Fruit fly (Drosophila melanogaster) whole organism, embryonic: ENCODE measurements around the gene Sf3b3.

Experiments used
- Awh ChIP-seq: fragments of 200-800 bp; sonication (Bioruptor generic); IDR thresholded peaks from 2 replicates; pipeline ENCODE4, ENCODE4 v1.3.6; 2022; ENCODE audit warnings: missing biosample characterization, missing genetic modification characterization
- BEAF-32 ChIP-seq: fragments of 200-800 bp; sonication (Bioruptor generic); optimal IDR thresholded peaks from 3 replicates; lab custom pipeline; 2017; ENCODE audit warnings: missing biosample characterization, missing genetic modification characterization, mild to moderate bottlenecking, moderate library complexity, missing genetic modification reagents
- CG10209 ChIP-seq: fragments of 200-800 bp; sonication (Bioruptor generic); optimal IDR thresholded peaks from 3 replicates; lab custom pipeline; 2017; ENCODE audit warnings: missing biosample characterization, mild to moderate bottlenecking, missing genetic modification characterization, missing genetic modification reagents
- CG10366 ChIP-seq: fragments of 200-800 bp; sonication (Bioruptor generic); IDR thresholded peaks from 2 replicates; pipeline ENCODE4 v1.3.6; 2022; ENCODE audit warnings: missing biosample characterization, missing genetic modification characterization
- CG10462 ChIP-seq: fragments of 200-800 bp; sonication (Bioruptor generic); optimal IDR thresholded peaks from 2 replicates; lab custom pipeline; 2016; ENCODE audit warnings: missing biosample characterization, missing genetic modification characterization
- CG10543 ChIP-seq: fragments of 200-800 bp; sonication (Bioruptor generic); optimal IDR thresholded peaks from 3 replicates; lab custom pipeline; 2017; ENCODE audit warnings: missing biosample characterization, mild to moderate bottlenecking, missing genetic modification characterization, moderate library complexity
- CG11093 ChIP-seq: fragments of 200-800 bp; sonication (Bioruptor generic); IDR thresholded peaks from 3 replicates; pipeline ENCODE4 v1.3.6; 2022; ENCODE audit warnings: missing biosample characterization, missing genetic modification characterization
- CG11398 ChIP-seq: fragments of 200-800 bp; sonication (Bioruptor generic); optimal IDR thresholded peaks from 2 replicates; lab custom pipeline; 2016; ENCODE audit warnings: missing biosample characterization, missing genetic modification characterization
- CG11696 ChIP-seq: fragments of 200-800 bp; sonication (Bioruptor generic); IDR thresholded peaks from 2 replicates; pipeline ENCODE4 v1.3.6; 2022; ENCODE audit warnings: missing biosample characterization, missing genetic modification characterization
- CG14014 ChIP-seq: fragments of 200-800 bp; sonication (Bioruptor generic); IDR thresholded peaks from 2 replicates; pipeline ENCODE4 v1.3.6; 2022; ENCODE audit warnings: missing biosample characterization, missing genetic modification characterization
- CG14441 ChIP-seq: fragments of 200-800 bp; sonication (Bioruptor generic); IDR thresholded peaks from 2 replicates; pipeline ENCODE4 v1.3.6; 2022; ENCODE audit warnings: missing biosample characterization, missing genetic modification characterization
- CG15601 ChIP-seq: fragments of 200-800 bp; sonication (Bioruptor generic); optimal IDR thresholded peaks from 3 replicates; lab custom pipeline; 2019; ENCODE audit warnings: missing biosample characterization, mild to moderate bottlenecking, missing genetic modification characterization, moderate library complexity
- CG17359 ChIP-seq: fragments of 200-800 bp; sonication (Bioruptor generic); optimal IDR thresholded peaks from 3 replicates; lab custom pipeline; 2018; ENCODE audit warnings: missing biosample characterization, mild to moderate bottlenecking, missing genetic modification characterization, moderate library complexity
- CG17912 ChIP-seq: fragments of 200-800 bp; sonication (Bioruptor generic); optimal IDR thresholded peaks from 2 replicates; lab custom pipeline; 2018; ENCODE audit warnings: missing biosample characterization, mild to moderate bottlenecking, missing genetic modification characterization
- CG1792 ChIP-seq: fragments of 200-800 bp; sonication (Bioruptor generic); optimal IDR thresholded peaks from 2 replicates; lab custom pipeline; 2016; ENCODE audit warnings: missing biosample characterization, missing genetic modification characterization
- CG31365 ChIP-seq: fragments of 200-800 bp; sonication (Bioruptor generic); optimal IDR thresholded peaks from 2 replicates; lab custom pipeline; 2018; ENCODE audit warnings: missing biosample characterization, mild to moderate bottlenecking, missing genetic modification characterization
- CG3838 ChIP-seq: fragments of 200-800 bp; sonication (Bioruptor generic); optimal IDR thresholded peaks from 3 replicates; lab custom pipeline; 2016; ENCODE audit warnings: missing biosample characterization, missing genetic modification characterization
- CG5180 ChIP-seq: fragments of 200-800 bp; sonication (Bioruptor generic); optimal IDR thresholded peaks from 3 replicates; lab custom pipeline; 2017; ENCODE audit warnings: missing biosample characterization, missing genetic modification characterization, mild to moderate bottlenecking, moderate library complexity, missing genetic modification reagents
- CG7963 ChIP-seq: fragments of 200-800 bp; sonication (Bioruptor generic); IDR thresholded peaks from 3 replicates; pipeline ENCODE4 v1.3.6; 2022; ENCODE audit warnings: missing biosample characterization, missing genetic modification characterization; ENCODE audit not compliant: partially characterized antibody
- CG8281 ChIP-seq: fragments of 200-800 bp; sonication (Bioruptor generic); optimal IDR thresholded peaks from 2 replicates; lab custom pipeline; 2018; ENCODE audit warnings: missing biosample characterization, mild to moderate bottlenecking, missing genetic modification characterization, moderate library complexity
- Dip3 ChIP-seq: fragments of 200-800 bp; sonication (Bioruptor generic); optimal IDR thresholded peaks from 3 replicates; lab custom pipeline; 2016; ENCODE audit warnings: missing biosample characterization, missing genetic modification characterization
- Hsf ChIP-seq: fragments of 200-800 bp; sonication (Bioruptor generic); optimal IDR thresholded peaks from 3 replicates; lab custom pipeline; 2016; ENCODE audit warnings: missing biosample characterization, missing genetic modification characterization
- Meics ChIP-seq: fragments of 200-800 bp; sonication (Bioruptor generic); optimal IDR thresholded peaks from 2 replicates; lab custom pipeline; 2017; ENCODE audit warnings: missing biosample characterization, mild to moderate bottlenecking, missing genetic modification characterization
- Sox100B ChIP-seq: fragments of 200-800 bp; sonication (Bioruptor generic); optimal IDR thresholded peaks from 3 replicates; lab custom pipeline; 2018; ENCODE audit warnings: missing biosample characterization, mild to moderate bottlenecking, missing genetic modification characterization
- Ssrp ChIP-seq: fragments of 200-800 bp; sonication (Bioruptor generic); optimal IDR thresholded peaks from 2 replicates; lab custom pipeline; 2018; ENCODE audit warnings: missing biosample characterization, mild to moderate bottlenecking, missing genetic modification characterization, moderate library complexity
- ap ChIP-seq: fragments of 200-800 bp; sonication (Bioruptor generic); IDR thresholded peaks from 2 replicates; pipeline ENCODE4 v1.3.6; 2022; ENCODE audit warnings: missing biosample characterization, missing genetic modification characterization
- br ChIP-seq: fragments of >200 bp; optimal IDR thresholded peaks from 2 replicates; lab custom pipeline; 2017
- chif ChIP-seq, 2 experiments: fragments of 200-800 bp; sonication (Bioruptor generic); optimal IDR thresholded peaks; 3 replicates each; lab custom pipeline; 2016; ENCODE audit warnings: missing biosample characterization in 2 of 2, missing genetic modification characterization in 2 of 2
- chinmo ChIP-seq: fragments of 200-800 bp; sonication (Bioruptor generic); IDR thresholded peaks from 4 replicates; pipeline ENCODE4 v1.3.6; 2022; ENCODE audit warnings: missing biosample characterization, missing genetic modification characterization; ENCODE audit not compliant: partially characterized antibody
- ci ChIP-seq: fragments of 200-800 bp; sonication (Bioruptor generic); IDR thresholded peaks from 3 replicates; pipeline ENCODE4 v1.3.6; 2022; ENCODE audit warnings: missing biosample characterization, missing genetic modification characterization
- croc ChIP-seq: fragments of 200-800 bp; sonication (Bioruptor generic); conservative IDR thresholded peaks from 3 replicates; pipeline ENCODE4 v1.3.6; 2022; ENCODE audit warnings: missing biosample characterization, missing genetic modification characterization
- danr ChIP-seq: fragments of 200-800 bp; sonication (Bioruptor generic); IDR thresholded peaks from 2 replicates; pipeline ENCODE4 v1.3.6; 2022; ENCODE audit warnings: missing biosample characterization, missing genetic modification characterization
- fd102C ChIP-seq: fragments of 200-800 bp; sonication (Bioruptor generic); optimal IDR thresholded peaks from 2 replicates; lab custom pipeline; 2018; ENCODE audit warnings: missing biosample characterization, mild to moderate bottlenecking, missing genetic modification characterization, moderate library complexity
- hbn ChIP-seq: fragments of 200-800 bp; sonication (Bioruptor generic); IDR thresholded peaks from 2 replicates; pipeline ENCODE4 v1.3.6; 2022; ENCODE audit warnings: missing biosample characterization, missing genetic modification characterization; ENCODE audit not compliant: partially characterized antibody
- hkb ChIP-seq, 2 experiments: fragments of 200-800 bp in 1 of 2; fragments of >200 bp in 1 of 2; sonication (Bioruptor generic) in 1 of 2; IDR thresholded peaks in 1 of 2; optimal IDR thresholded peaks in 1 of 2; 2 replicates each; pipeline versions ENCODE4 v1.3.6 to Lab custom; 2017 to 2022; ENCODE audit warnings: missing biosample characterization in 1 of 2, missing genetic modification characterization in 1 of 2
- kah ChIP-seq: fragments of 200-800 bp; sonication (Bioruptor generic); optimal IDR thresholded peaks from 2 replicates; lab custom pipeline; 2018; ENCODE audit warnings: missing biosample characterization, mild to moderate bottlenecking, missing genetic modification characterization
- ken ChIP-seq: fragments of 200-800 bp; sonication (Bioruptor generic); IDR thresholded peaks from 3 replicates; pipeline ENCODE4 v1.3.6; 2022; ENCODE audit warnings: missing biosample characterization, missing genetic modification characterization
- mam ChIP-seq: fragments of 200-800 bp; sonication (Bioruptor generic); optimal IDR thresholded peaks from 3 replicates; lab custom pipeline; 2016; ENCODE audit warnings: missing biosample characterization, missing genetic modification characterization
- mld ChIP-seq: fragments of 200-800 bp; sonication (Bioruptor generic); IDR thresholded peaks from 3 replicates; pipeline ENCODE4 v1.3.6; 2022; ENCODE audit warnings: missing biosample characterization, missing genetic modification characterization; ENCODE audit not compliant: partially characterized antibody
- nom ChIP-seq: fragments of 200-800 bp; sonication (Bioruptor generic); optimal IDR thresholded peaks from 2 replicates; lab custom pipeline; 2017; ENCODE audit warnings: missing biosample characterization, missing genetic modification characterization, mild to moderate bottlenecking, moderate library complexity, missing genetic modification reagents
- pan ChIP-seq, 4 experiments: fragments of >200 bp in 3 of 4; fragments of 200-800 bp in 1 of 4; sonication (Bioruptor generic) in 1 of 4; optimal IDR thresholded peaks in 3 of 4; IDR thresholded peaks in 1 of 4; 2 replicates each; pipeline versions ENCODE4 v1.3.6 to Lab custom; 2017 to 2022; ENCODE audit warnings: missing biosample characterization in 2 of 4, missing genetic modification characterization in 2 of 4, mixed read lengths in 1 of 4
- prd ChIP-seq, 3 experiments: fragments of >200 bp in 2 of 3; fragments of 200-800 bp in 1 of 3; sonication (Bioruptor generic) in 1 of 3; optimal IDR thresholded peaks in 2 of 3; IDR thresholded peaks in 1 of 3; 2 replicates in 2 of 3; 3 replicates in 1 of 3; pipeline versions ENCODE4 v1.3.6 to Lab custom; 2017 to 2022; ENCODE audit warnings: missing biosample characterization in 1 of 3, missing genetic modification characterization in 1 of 3
- sima ChIP-seq: fragments of 200-800 bp; sonication (Bioruptor generic); optimal IDR thresholded peaks from 2 replicates; lab custom pipeline; 2016; ENCODE audit warnings: missing biosample characterization, missing genetic modification characterization
- sna ChIP-seq: fragments of 200-800 bp; sonication (Bioruptor generic); IDR thresholded peaks from 2 replicates; pipeline ENCODE4 v1.3.6; 2022; ENCODE audit warnings: missing biosample characterization, missing genetic modification characterization; ENCODE audit not compliant: partially characterized antibody

Gene Sf3b3

DNA sequence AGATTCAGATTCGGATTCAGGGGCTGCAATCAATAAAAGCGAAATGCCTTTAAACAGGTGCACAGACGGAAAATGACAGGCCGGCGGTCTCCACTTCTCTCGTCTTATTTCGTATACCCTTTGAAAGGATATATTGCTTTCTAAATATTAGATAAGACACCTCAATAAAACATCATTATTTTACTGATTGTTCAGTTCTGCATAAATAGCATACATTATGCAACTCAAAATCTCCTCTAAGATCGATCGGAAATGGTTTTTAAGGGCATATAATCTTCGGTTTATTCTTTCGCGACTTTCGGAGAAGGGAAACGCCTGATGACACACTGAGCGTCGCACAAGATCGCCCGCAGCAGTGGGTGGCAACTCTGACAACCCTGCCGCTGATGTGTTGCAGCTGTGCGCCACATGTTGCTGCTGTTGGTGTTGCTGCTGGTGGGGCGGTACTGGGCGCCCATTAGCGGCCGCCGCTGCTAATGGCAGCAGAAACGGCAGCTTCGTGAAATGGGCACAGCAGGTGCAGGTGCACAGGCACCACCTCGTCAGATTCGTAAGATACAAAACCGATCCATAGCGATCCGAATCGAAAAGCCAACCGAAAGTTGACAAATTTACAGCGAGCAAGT, 47.3 kb downstream of the Sf3b3 start (continued):
- TF ChIP-seq ken (GFP tag; lab: Robert Waterston, UW) = no peak; the same call in 2 of the 3 replicates
- no peak for TF ChIP-seq CG17912
- no peak for TF ChIP-seq CG14014
- no peak for TF ChIP-seq sna (GFP tag; lab: Robert Waterston, UW)
- peak; percentile 27 for TF ChIP-seq CG15601

dm6 chr3L:784111-784960, 48.8 kb downstream of the Sf3b3 start:
- TF ChIP-seq ap (GFP tag; lab: Robert Waterston, UW) (peak; percentile 75), hkb (optimal IDR thresholded peaks at IDR 0.05; lab: Kevin White, UChicago) (no peak), hkb (GFP tag; IDR thresholded peaks at IDR 0.05; lab: Robert Waterston, UW) (peak; percentile 71), danr (no peak), CG11696 (no peak), CG10209 (GFP tag; lab: Kevin White, UChicago) (peak; percentile 74), sima (GFP tag; lab: Kevin White, UChicago) (peak; percentile 31), Ssrp (peak; percentile 58), CG11398 (GFP tag; lab: Kevin White, UChicago) (no peak), ci (GFP tag; lab: Robert Waterston, UW) (peak; percentile 78; the same call in 2 of the 3 replicates), CG8281 (tag; lab: Kevin White, UChicago) (peak; percentile 11), CG10462 (GFP tag; lab: Kevin White, UChicago) (peak; percentile 35), prd (optimal IDR thresholded peaks at IDR 0.05; lab: Kevin White, UChicago) (no peak), prd (GFP tag; IDR thresholded peaks at IDR 0.05; lab: Robert Waterston, UW) (peak; percentile 78), Sox100B (peak; percentile 55), CG7963 (GFP tag; lab: Robert Waterston, UW) (no peak), CG11093 (peak; percentile 68), Hsf (GFP tag; lab: Kevin White, UChicago) (peak; percentile 66), pan (optimal IDR thresholded peaks at IDR 0.05; lab: Kevin White, UChicago) (no peak), pan (GFP tag; optimal IDR thresholded peaks at IDR 0.05 in 1 of 2, IDR thresholded peaks at IDR 0.05 in 1 of 2) (peak in 1 of 2 experiments; percentile 81), CG1792 (peak; percentile 29), mld (GFP tag; lab: Robert Waterston, UW) (no peak), fd102C (GFP tag; lab: Kevin White, UChicago) (no peak), CG14441 (peak; percentile 86), kah (peak; percentile 53), CG10543 (GFP tag; lab: Kevin White, UChicago) (peak; percentile 30), chif (GFP tag; optimal IDR thresholded peaks at IDR 0.05; lab: Kevin White, UChicago) (peak; percentile 70 to 71), br (no peak), CG5180 (GFP tag; lab: Kevin White, UChicago) (peak; percentile 29), mam (peak; percentile 80), chinmo (0 out of 4 replicates have a peak, but pooled peaks have one; percentile 44), Meics (peak; percentile 57), hbn (no peak), CG31365 (tag; lab: Kevin White, UChicago) (peak; percentile 16), croc (GFP tag; lab: Robert Waterston, UW) (peak; percentile 33; the same call in 1 of the 3 replicates), Awh (GFP tag; lab: Robert Waterston, UW) (peak; percentile 59; the same call in 1 of the 2 replicates), CG3838 (GFP tag; lab: Kevin White, UChicago) (no peak), BEAF-32 (GFP tag; lab: Kevin White, UChicago) (no peak), CG17359 (peak; percentile 78), nom (GFP tag; lab: Kevin White, UChicago) (no peak), CG10366 (peak; percentile 73), Dip3 (peak; percentile 74)
